Worm (Caenorhabditis elegans) whole organism, young adult: ENCODE measurements around the gene pbs-6.

Experiments used
- B0035.1 ChIP-seq: sonication (generic microtip); optimal IDR thresholded peaks from 2 replicates; lab custom pipeline; 2016; ENCODE audit warnings: missing genetic modification characterization, mild to moderate bottlenecking, missing compliant biosample characterization, missing genotype, missing genetic modification reagents
- B0261.1 ChIP-seq: sonication (generic microtip); optimal IDR thresholded peaks from 2 replicates; lab custom pipeline; 2016; ENCODE audit warnings: mild to moderate bottlenecking, missing genetic modification characterization, moderate library complexity, missing compliant biosample characterization
- F10E7.11 ChIP-seq: sonication (generic microtip); optimal IDR thresholded peaks from 2 replicates; lab custom pipeline; 2017; ENCODE audit warnings: mild to moderate bottlenecking, missing genetic modification characterization, moderate library complexity, missing compliant biosample characterization
- F49E8.2 ChIP-seq: sonication (generic microtip); optimal IDR thresholded peaks from 3 replicates; lab custom pipeline; 2017; ENCODE audit warnings: missing genetic modification characterization, mild to moderate bottlenecking, missing compliant biosample characterization, antibody characterized with exemption, moderate library complexity; ENCODE audit not compliant: insufficient read depth
- F52B5.7 ChIP-seq: sonication (generic microtip); optimal IDR thresholded peaks from 2 replicates; lab custom pipeline; 2016; ENCODE audit warnings: mild to moderate bottlenecking, missing genetic modification characterization, missing compliant biosample characterization
- K11D2.4 ChIP-seq: fragments of 200-800 bp; sonication (Bioruptor generic); IDR thresholded peaks from 2 replicates; pipeline ENCODE4 v1.3.6; 2022; ENCODE audit warnings: missing genetic modification reagents, missing genetic modification characterization, missing compliant biosample characterization
- K12H6.12 ChIP-seq: fragments of 200-800 bp; sonication (Bioruptor generic); optimal IDR thresholded peaks from 2 replicates; lab custom pipeline; 2018; ENCODE audit warnings: mild to moderate bottlenecking, missing genetic modification characterization, missing compliant biosample characterization
- T26A5.8 ChIP-seq: sonication (generic microtip); optimal IDR thresholded peaks from 2 replicates; lab custom pipeline; 2016; ENCODE audit warnings: missing genetic modification characterization, missing compliant biosample characterization
- Y67H2A.10 ChIP-seq: fragments of 200-800 bp; sonication (Bioruptor generic); conservative IDR thresholded peaks from 2 replicates; pipeline ENCODE4 v1.3.6; 2022; ENCODE audit warnings: missing genetic modification reagents, missing genetic modification characterization, missing compliant biosample characterization
- ama-1 ChIP-seq, 3 experiments: fragments of 150-350 bp in 1 of 3; sonication (generic microtip) in 2 of 3; optimal IDR thresholded peaks; 2 replicates each; lab custom pipeline; 2014 to 2018; ENCODE audit warnings: missing biosample characterization in 2 of 3, missing genetic modification characterization in 2 of 3, missing genetic modification reagents in 2 of 3
- aptf-2 ChIP-seq: fragments of 200-800 bp; sonication (Bioruptor generic); conservative IDR thresholded peaks from 2 replicates; pipeline ENCODE4 v1.3.6; 2022; ENCODE audit warnings: missing genetic modification reagents, missing genetic modification characterization, missing compliant biosample characterization
- athp-1 ChIP-seq: sonication (generic microtip); optimal IDR thresholded peaks from 2 replicates; lab custom pipeline; 2017; ENCODE audit warnings: mild to moderate bottlenecking, missing genetic modification characterization, missing compliant biosample characterization
- attf-5 ChIP-seq: fragments of 200-800 bp; sonication (Bioruptor generic); optimal IDR thresholded peaks from 2 replicates; lab custom pipeline; 2018; ENCODE audit warnings: mild to moderate bottlenecking, missing genetic modification characterization, missing compliant biosample characterization
- ccch-3 ChIP-seq: fragments of 200-800 bp; sonication (Bioruptor generic); optimal IDR thresholded peaks from 2 replicates; lab custom pipeline; 2018; ENCODE audit warnings: mild to moderate bottlenecking, missing genetic modification characterization, missing compliant biosample characterization
- ceh-27 ChIP-seq: fragments of 200-800 bp; sonication (Bioruptor generic); optimal IDR thresholded peaks from 2 replicates; lab custom pipeline; 2018; ENCODE audit warnings: mild to moderate bottlenecking, missing genetic modification characterization, moderate library complexity, missing compliant biosample characterization
- ceh-40 ChIP-seq: fragments of 200-800 bp; sonication (Bioruptor generic); IDR thresholded peaks from 2 replicates; pipeline ENCODE4 v1.3.6; 2022; ENCODE audit warnings: missing genetic modification characterization, missing compliant biosample characterization
- ceh-91 ChIP-seq: fragments of 200-800 bp; sonication (Bioruptor generic); IDR thresholded peaks from 2 replicates; pipeline ENCODE4 v1.3.6; 2022; ENCODE audit warnings: missing genetic modification reagents, missing genetic modification characterization, missing compliant biosample characterization
- dox-1 ChIP-seq: fragments of 200-800 bp; sonication (Bioruptor generic); IDR thresholded peaks from 2 replicates; pipeline ENCODE4 v1.3.6; 2022; ENCODE audit warnings: missing genetic modification reagents, missing genetic modification characterization, missing compliant biosample characterization
- dpff-1 ChIP-seq: sonication (generic microtip); optimal IDR thresholded peaks from 2 replicates; lab custom pipeline; 2017; ENCODE audit warnings: mild to moderate bottlenecking, missing genetic modification characterization, missing compliant biosample characterization
- efl-1 ChIP-seq: fragments of 150-350 bp; optimal IDR thresholded peaks from 2 replicates; lab custom pipeline; 2014; ENCODE audit warnings: missing biosample characterization, missing genetic modification reagents, missing genetic modification characterization
- egl-18 ChIP-seq: fragments of 200-800 bp; sonication (Bioruptor generic); IDR thresholded peaks from 2 replicates; pipeline ENCODE4 v1.3.6; 2022; ENCODE audit warnings: missing genetic modification reagents, missing genetic modification characterization, missing compliant biosample characterization
- ets-4 ChIP-seq: fragments of 200-800 bp; sonication (Bioruptor generic); optimal IDR thresholded peaks from 2 replicates; lab custom pipeline; 2018; ENCODE audit warnings: mild to moderate bottlenecking, missing genetic modification characterization, missing compliant biosample characterization
- fkh-3 ChIP-seq: sonication (generic microtip); optimal IDR thresholded peaks from 2 replicates; lab custom pipeline; 2016; ENCODE audit warnings: mild to moderate bottlenecking, missing genetic modification characterization, missing compliant biosample characterization
- hlh-12 ChIP-seq: sonication (generic microtip); optimal IDR thresholded peaks from 2 replicates; lab custom pipeline; 2016; ENCODE audit warnings: missing genetic modification characterization, missing compliant biosample characterization
- hlh-26 ChIP-seq: fragments of 200-800 bp; sonication (Bioruptor generic); conservative IDR thresholded peaks from 2 replicates; pipeline ENCODE4 v1.3.6; 2022; ENCODE audit warnings: missing genetic modification reagents, missing genetic modification characterization, missing compliant biosample characterization
- hmg-1.2 ChIP-seq: fragments of 200-800 bp; sonication (Bioruptor generic); IDR thresholded peaks from 2 replicates; pipeline ENCODE4 v1.3.6; 2022; ENCODE audit warnings: missing genetic modification reagents, missing genetic modification characterization, missing compliant biosample characterization
- let-607 ChIP-seq, 2 experiments: fragments of 200-800 bp in 1 of 2; sonication (Bioruptor generic) in 1 of 2; sonication (generic microtip) in 1 of 2; optimal IDR thresholded peaks; 2 replicates each; lab custom pipeline; 2016 to 2018; ENCODE audit warnings: mild to moderate bottlenecking in 2 of 2, missing compliant biosample characterization in 2 of 2, missing genetic modification characterization in 2 of 2, moderate library complexity in 2 of 2, missing genotype in 1 of 2
- lin-26 ChIP-seq: fragments of 200-800 bp; sonication (Bioruptor generic); IDR thresholded peaks from 2 replicates; pipeline ENCODE4 v1.3.6; 2022; ENCODE audit warnings: missing genetic modification reagents, missing genetic modification characterization, missing compliant biosample characterization
- lsy-27 ChIP-seq: sonication (generic microtip); optimal IDR thresholded peaks from 2 replicates; lab custom pipeline; 2017; ENCODE audit warnings: missing genetic modification characterization, mild to moderate bottlenecking, missing compliant biosample characterization, antibody characterized with exemption, missing genotype, borderline replicate concordance; ENCODE audit not compliant: insufficient read depth
- mxl-1 ChIP-seq: sonication (generic microtip); optimal IDR thresholded peaks from 2 replicates; lab custom pipeline; 2016; ENCODE audit warnings: missing genetic modification characterization, missing compliant biosample characterization
- nhr-179 ChIP-seq: sonication (generic microtip); optimal IDR thresholded peaks from 2 replicates; lab custom pipeline; 2016; ENCODE audit warnings: mild to moderate bottlenecking, missing genetic modification characterization, missing compliant biosample characterization
- nhr-80 ChIP-seq: sonication (generic microtip); optimal IDR thresholded peaks from 2 replicates; lab custom pipeline; 2016; ENCODE audit warnings: missing genetic modification characterization, missing compliant biosample characterization
- pha-4 ChIP-seq: fragments of 150-350 bp; sonication (generic microtip); optimal IDR thresholded peaks from 2 replicates; lab custom pipeline; 2014; ENCODE audit warnings: missing biosample characterization, missing genetic modification reagents, missing genetic modification characterization
- snpc-1.1 ChIP-seq: sonication (generic microtip); optimal IDR thresholded peaks from 2 replicates; lab custom pipeline; 2017; ENCODE audit warnings: missing genetic modification characterization, mild to moderate bottlenecking, missing compliant biosample characterization, antibody characterized with exemption, moderate library complexity, missing genotype, missing genetic modification reagents; ENCODE audit not compliant: insufficient read depth
- snpc-1.3 ChIP-seq: sonication (generic microtip); optimal IDR thresholded peaks from 2 replicates; lab custom pipeline; 2017; ENCODE audit warnings: missing genetic modification characterization, mild to moderate bottlenecking, missing compliant biosample characterization, antibody characterized with exemption, moderate library complexity, missing genotype, missing genetic modification reagents; ENCODE audit not compliant: insufficient read depth
- somi-1 ChIP-seq: fragments of 200-800 bp; sonication (Bioruptor generic); optimal IDR thresholded peaks from 2 replicates; lab custom pipeline; 2018; ENCODE audit warnings: mild to moderate bottlenecking, missing genetic modification characterization, missing compliant biosample characterization
- tbp1 ChIP-seq: fragments of 200-800 bp; sonication (Bioruptor generic); optimal IDR thresholded peaks from 2 replicates; lab custom pipeline; 2018; ENCODE audit warnings: mild to moderate bottlenecking, missing genetic modification characterization, missing compliant biosample characterization
- unc-62 ChIP-seq: fragments of 150-350 bp; optimal IDR thresholded peaks from 2 replicates; lab custom pipeline; 2014; ENCODE audit warnings: missing biosample characterization, missing genetic modification reagents, missing genetic modification characterization
- ztf-22 ChIP-seq: fragments of 200-800 bp; sonication (Bioruptor generic); optimal IDR thresholded peaks from 2 replicates; lab custom pipeline; 2018; ENCODE audit warnings: mild to moderate bottlenecking, missing genetic modification characterization, moderate library complexity, missing compliant biosample characterization

pbs-6 gene

DNA sequence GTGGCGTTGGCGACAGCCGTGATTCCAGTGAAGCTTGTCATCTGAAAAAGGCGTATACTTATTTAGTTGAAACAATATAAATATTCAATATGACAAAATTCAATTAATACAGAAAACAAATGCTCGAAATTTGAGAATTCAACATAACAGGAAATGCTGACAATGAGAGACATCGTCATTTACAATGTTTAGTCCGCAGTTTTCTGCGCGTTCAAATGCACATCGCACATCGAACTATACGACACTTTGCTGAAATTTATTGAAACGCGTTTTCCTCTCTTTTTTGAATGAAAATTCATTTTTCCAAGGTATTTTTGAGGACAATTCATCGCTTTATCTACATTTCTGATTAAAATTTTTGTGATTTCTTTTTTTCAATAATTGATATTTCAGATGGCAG lies at the start of gene pbs-6, which contains the start of gene cids-1:
Gene pbs-6, minus strand, starts transcription at position 41 of the 400 bp plus-strand sequence.
Gene cids-1, plus strand, starts transcription at position 394 of the 400 bp plus-strand sequence.
- TF ChIP-seq ama-1 (optimal IDR thresholded peaks at IDR 0.05; lab: Kevin White, UChicago) = no peak
- no peak for TF ChIP-seq ama-1 (GFP tag; optimal IDR thresholded peaks at IDR 0.05; lab: Kevin White, UChicago)
- TF ChIP-seq aptf-2 (GFP tag; lab: Robert Waterston, UW) = no peak
- peak; percentile 13; the same call in 1 of the 2 replicates for TF ChIP-seq hmg-1.2 (GFP tag; lab: Robert Waterston, UW)
- TF ChIP-seq, all 124 proteins: peak for 1

DNA sequence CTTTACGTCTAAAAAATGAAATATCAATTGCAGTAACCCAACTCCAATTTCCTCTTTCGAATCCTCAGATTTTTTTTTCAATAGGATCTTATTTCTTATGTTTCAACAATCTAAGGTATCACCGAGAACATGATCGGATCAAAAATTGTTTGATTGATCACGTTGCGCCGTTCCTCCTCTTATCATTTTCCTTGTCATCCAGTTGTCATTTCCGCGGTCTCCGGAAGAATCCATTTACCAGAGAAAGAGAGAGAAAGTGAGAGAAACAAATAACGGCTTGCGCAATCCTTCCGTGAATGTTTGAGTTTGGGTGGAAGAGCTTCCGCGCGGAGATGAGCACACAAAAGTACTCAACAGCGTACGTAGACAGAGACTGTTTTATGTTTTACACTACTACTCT lies 49.4 kb upstream of the pbs-6 start:
- TF ChIP-seq nhr-80 = peak; percentile 68
- no peak for TF ChIP-seq snpc-1.1 (tag; lab: Kevin White, UChicago)
- TF ChIP-seq unc-62 (GFP tag; lab: Kevin White, UChicago) = peak; percentile 42

ce11 chrIII:8291268-8292032 lies 47.6 kb upstream of the pbs-6 start:
- TF ChIP-seq dox-1 (GFP tag; lab: Robert Waterston, UW) (0 out of 2 replicates have a peak, but pooled peaks have one; percentile 22), nhr-80 (peak; percentile 60), F49E8.2 (tag; lab: Kevin White, UChicago) (no peak)

- no peak for TF ChIP-seq ccch-3 (GFP tag; lab: Kevin White, UChicago)
- TF ChIP-seq attf-5 (GFP tag; lab: Kevin White, UChicago) = no peak
- TF ChIP-seq let-607 (tag; optimal IDR thresholded peaks at IDR 0.05; lab: Kevin White, UChicago) = no peak
- TF ChIP-seq nhr-179 (tag; lab: Kevin White, UChicago) = no peak
- no peak for TF ChIP-seq Y67H2A.10 (GFP tag; lab: Robert Waterston, UW)
- no peak for TF ChIP-seq hlh-26
- no peak for TF ChIP-seq F52B5.7 (tag; lab: Kevin White, UChicago)
- TF ChIP-seq ama-1 (optimal IDR thresholded peaks at IDR 0.05; lab: Kevin White, UChicago) = no peak
- no peak for TF ChIP-seq ama-1 (GFP tag; optimal IDR thresholded peaks at IDR 0.05; lab: Kevin White, UChicago)
- no peak for TF ChIP-seq F10E7.11 (tag; lab: Kevin White, UChicago)
- no peak for TF ChIP-seq ztf-22 (GFP tag; lab: Kevin White, UChicago)
- no peak for TF ChIP-seq B0261.1 (tag; lab: Kevin White, UChicago)
- TF ChIP-seq B0035.1 (tag; lab: Kevin White, UChicago) = no peak
- TF ChIP-seq pha-4 (tag; lab: Kevin White, UChicago) = no peak
- no peak for TF ChIP-seq efl-1 (GFP tag; lab: Kevin White, UChicago)
- no peak for TF ChIP-seq ceh-40 (GFP tag; lab: Robert Waterston, UW)
- TF ChIP-seq ets-4 (GFP tag; lab: Kevin White, UChicago) = no peak
- no peak for TF ChIP-seq dpff-1 (tag; lab: Kevin White, UChicago)
- no peak for TF ChIP-seq ceh-91
These were observed 45.3 kb upstream of the pbs-6 start for ce11 chrIII:8289181-8289580.

ce11 chrIII:8287519-8287918 lies 43.6 kb upstream of the pbs-6 start:
- no peak for TF ChIP-seq snpc-1.3 (tag; lab: Kevin White, UChicago)
- no peak for TF ChIP-seq hlh-12 (tag; lab: Kevin White, UChicago)
- TF ChIP-seq tbp1 (GFP tag; lab: Kevin White, UChicago) = no peak
- 0 out of 2 replicates have a peak, but pooled peaks have one; percentile 15 for TF ChIP-seq hmg-1.2 (GFP tag; lab: Robert Waterston, UW)
- TF ChIP-seq fkh-3 (tag; lab: Kevin White, UChicago) = no peak
- no peak for TF ChIP-seq athp-1 (tag; lab: Kevin White, UChicago)
- TF ChIP-seq mxl-1 = no peak
- TF ChIP-seq ztf-22 (GFP tag; lab: Kevin White, UChicago) = no peak
- TF ChIP-seq lin-26 (GFP tag; lab: Robert Waterston, UW) = no peak
- no peak for TF ChIP-seq somi-1 (GFP tag; lab: Kevin White, UChicago)
- TF ChIP-seq K12H6.12 (tag; lab: Kevin White, UChicago) = peak; percentile 46
- no peak for TF ChIP-seq egl-18 (GFP tag; lab: Robert Waterston, UW)
- TF ChIP-seq ceh-27 = no peak
- no peak for TF ChIP-seq lsy-27 (tag; lab: Kevin White, UChicago)
- no peak for TF ChIP-seq K11D2.4 (GFP tag; lab: Robert Waterston, UW)
- TF ChIP-seq T26A5.8 = no peak
